Worm (Caenorhabditis elegans): ENCODE measurements around the gene meg-1.

DNA sequence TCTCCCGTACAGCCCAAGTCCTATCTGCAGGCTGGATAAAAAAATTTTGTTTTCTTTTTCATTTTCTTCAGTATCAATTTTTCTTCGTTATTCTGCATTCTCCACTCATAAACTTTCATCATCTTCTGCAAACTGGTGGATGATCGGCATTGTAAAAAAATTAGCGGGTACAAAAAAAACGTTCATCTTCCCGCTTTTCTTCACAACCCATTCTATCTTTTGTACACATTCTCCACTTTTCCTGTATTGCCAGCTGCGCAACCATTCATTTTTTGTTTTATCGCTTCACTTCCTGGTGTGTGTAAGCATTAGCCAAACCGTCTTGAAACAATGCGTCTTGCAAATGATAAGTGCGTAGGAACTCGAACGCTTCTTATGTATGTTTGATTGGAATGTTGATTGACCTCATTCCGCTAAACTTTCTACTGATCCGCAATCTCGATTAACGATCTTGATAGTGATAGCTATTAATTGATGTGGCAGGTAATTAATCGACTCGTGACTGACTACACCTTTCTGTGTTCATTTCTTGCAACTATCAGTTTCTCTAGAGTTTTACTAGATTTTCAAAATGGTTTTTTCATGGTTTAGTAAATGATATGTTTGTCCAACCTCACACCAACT, 45.1 kb upstream of the meg-1 start:
- no peak for TF ChIP-seq lin-13 (GFP tag; optimal IDR thresholded peaks at IDR 0.05)
- peak; percentile 69 for TF ChIP-seq unc-62 (GFP tag; optimal IDR thresholded peaks at IDR 0.05)
- peak; percentile 58 for TF ChIP-seq egl-27 (tag; optimal IDR thresholded peaks at IDR 0.05)
- no peak for TF ChIP-seq lsy-2 (tag; optimal IDR thresholded peaks at IDR 0.05)
- no peak for TF ChIP-seq snpc-4 (tag; optimal IDR thresholded peaks at IDR 0.05)
- peak; percentile 97 for TF ChIP-seq ceh-16 (tag; optimal IDR thresholded peaks at IDR 0.05)
- TF ChIP-seq nhr-23 (tag; optimal IDR thresholded peaks at IDR 0.05) = no peak
- TF ChIP-seq F13H6.1 (tag; optimal IDR thresholded peaks at IDR 0.05) = no peak
- TF ChIP-seq sma-3 (GFP tag; optimal IDR thresholded peaks at IDR 0.05) = peak; percentile 61
- TF ChIP-seq fos-1 (tag; optimal IDR thresholded peaks at IDR 0.05) = peak; percentile 52
- TF ChIP-seq aly-2 (tag; optimal IDR thresholded peaks at IDR 0.05) = no peak
